Worm (Caenorhabditis elegans) whole organism, mixed stage, embryonic: Measurements from ENCODE around the gene C55A6.4.

Source experiments
- M03D4.4 ChIP-seq: sonication (generic microtip); optimal IDR thresholded peaks from 2 replicates; lab custom pipeline; 2017; ENCODE audit warnings: mild to moderate bottlenecking, missing genetic modification characterization, missing compliant biosample characterization
- ceh-43 ChIP-seq: fragments of 200-800 bp; sonication (Bioruptor generic); optimal IDR thresholded peaks from 2 replicates; lab custom pipeline; 2018; ENCODE audit warnings: mild to moderate bottlenecking, missing genetic modification characterization, moderate library complexity, missing compliant biosample characterization
- elt-1 ChIP-seq: sonication (generic microtip); optimal IDR thresholded peaks from 2 replicates; lab custom pipeline; 2017; ENCODE audit warnings: missing genetic modification characterization, mild to moderate bottlenecking, missing compliant biosample characterization, antibody characterized with exemption, moderate library complexity, borderline replicate concordance; ENCODE audit not compliant: insufficient read depth
- mab-5 ChIP-seq: fragments of 150-350 bp; optimal IDR thresholded peaks from 2 replicates; lab custom pipeline; 2014; ENCODE audit warnings: missing biosample characterization, missing genetic modification characterization
- mep-1 ChIP-seq: fragments of 150-350 bp; optimal IDR thresholded peaks from 2 replicates; lab custom pipeline; 2017; ENCODE audit warnings: missing biosample characterization, missing genetic modification reagents, missing genetic modification characterization, inconsistent platforms
- nhr-12 ChIP-seq: fragments of 150-350 bp; optimal IDR thresholded peaks from 2 replicates; lab custom pipeline; 2014; ENCODE audit warnings: missing biosample characterization, missing genetic modification characterization
- nhr-237 ChIP-seq: fragments of 150-350 bp; optimal IDR thresholded peaks from 2 replicates; lab custom pipeline; 2014; ENCODE audit warnings: missing biosample characterization, missing genetic modification characterization
- nhr-28 ChIP-seq: fragments of 150-350 bp; optimal IDR thresholded peaks from 2 replicates; lab custom pipeline; 2014; ENCODE audit warnings: missing biosample characterization, missing genetic modification characterization
- snpc-4 ChIP-seq: fragments of 150-350 bp; optimal IDR thresholded peaks from 2 replicates; lab custom pipeline; 2014; ENCODE audit warnings: missing biosample characterization, missing genetic modification characterization
- unc-39 ChIP-seq: fragments of 150-350 bp; optimal IDR thresholded peaks from 2 replicates; lab custom pipeline; 2014; ENCODE audit warnings: missing biosample characterization, missing genetic modification characterization
- unc-62 ChIP-seq: fragments of 150-350 bp; optimal IDR thresholded peaks from 2 replicates; lab custom pipeline; 2014; ENCODE audit warnings: missing biosample characterization, missing genetic modification reagents, missing genetic modification characterization
- ztf-11 ChIP-seq: fragments of 150-350 bp; optimal IDR thresholded peaks from 2 replicates; lab custom pipeline; 2014; ENCODE audit warnings: missing biosample characterization, missing genetic modification characterization

- TF ChIP-seq nhr-12 (tag; lab: Kevin White, UChicago) (no peak), ztf-11 (tag; lab: Kevin White, UChicago) (no peak), elt-1 (no peak), mab-5 (tag; lab: Kevin White, UChicago) (no peak), unc-39 (no peak), snpc-4 (tag; lab: Kevin White, UChicago) (no peak), nhr-237 (tag; lab: Kevin White, UChicago) (no peak), M03D4.4 (no peak), mep-1 (no peak), unc-62 (no peak), ceh-43 (GFP tag; lab: Kevin White, UChicago) (no peak), nhr-28 (no peak)
These were observed 25.9 kb upstream of the C55A6.4 start, which contains the start of gene F38B7.2 for ce11 chrV:11543564-11543963.
